Worm (Caenorhabditis elegans): ENCODE data around the gene F52H3.11.

DNA sequence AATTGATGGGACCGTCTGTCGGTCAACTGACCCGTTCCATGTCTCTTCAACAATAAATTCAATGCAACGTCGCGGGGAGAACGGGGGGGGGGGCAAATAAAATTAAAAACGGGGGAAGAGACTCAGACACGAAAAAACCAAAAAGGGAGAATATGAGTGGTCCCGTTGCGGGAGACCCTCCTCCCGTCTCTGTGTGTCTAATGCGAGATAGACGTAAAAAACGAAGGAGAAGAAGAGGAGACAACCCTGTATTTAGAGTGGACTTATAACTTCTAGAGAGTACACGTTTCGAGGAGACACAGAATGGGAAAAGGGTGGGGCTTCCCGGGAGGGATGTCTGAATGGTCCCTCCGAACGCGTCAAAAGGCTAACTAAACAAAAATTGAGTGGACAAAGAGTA is 20.5 kb upstream of the F52H3.11 start:
- TF ChIP-seq unc-86 (tag; optimal IDR thresholded peaks at IDR 0.05), result no peak
- TF ChIP-seq C38D4.7 (GFP tag; optimal IDR thresholded peaks at IDR 0.05), result no peak
- TF ChIP-seq odd-2 (tag; optimal IDR thresholded peaks at IDR 0.05), result no peak

Data from whole organism, late embryonic.